Worm (Caenorhabditis elegans) whole organism, L2 larva: ENCODE data around the gene E02A10.4.

Experiments used
- fos-1 ChIP-seq: fragments of 150-350 bp; optimal IDR thresholded peaks from 2 replicates; lab custom pipeline; 2014; ENCODE audit warnings: missing biosample characterization, missing genetic modification characterization
- nhr-10 ChIP-seq: sonication (generic microtip); optimal IDR thresholded peaks from 2 replicates; lab custom pipeline; 2017; ENCODE audit warnings: missing biosample characterization, missing genetic modification characterization
- nhr-25 ChIP-seq: fragments of 150-350 bp; sonication (generic microtip); optimal IDR thresholded peaks from 3 replicates; lab custom pipeline; 2014; ENCODE audit warnings: missing biosample characterization, missing genetic modification characterization

DNA sequence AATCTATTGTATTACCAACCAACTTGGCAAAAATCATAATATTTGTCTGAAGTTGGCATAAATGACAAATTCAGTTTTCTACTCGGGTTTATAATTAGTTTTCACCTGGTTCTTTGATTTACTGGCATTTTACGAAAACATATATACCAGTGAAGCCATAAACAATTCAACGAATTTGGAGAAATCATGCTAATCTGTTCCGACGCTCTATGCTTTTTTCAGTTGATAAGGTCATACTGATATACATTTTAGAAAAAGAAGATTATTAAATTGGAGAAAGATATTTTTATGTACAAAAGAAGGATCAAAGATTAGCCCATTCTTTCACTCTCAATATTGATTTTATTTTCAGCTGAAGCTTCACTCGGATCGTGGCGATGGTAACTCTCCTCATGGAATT, 19.0 kb upstream of the E02A10.4 start:
- TF ChIP-seq fos-1 (tag; lab: Kevin White, UChicago), result no peak
- no peak for TF ChIP-seq nhr-25 (tag; lab: Kevin White, UChicago)
- no peak for TF ChIP-seq nhr-10 (tag; lab: Kevin White, UChicago)
